Fruit fly (Drosophila melanogaster): ENCODE results near the gene Dph2.

Dph2 gene

dm6 chr3R:14879207-14879863 lies 14.4 kb downstream of the Dph2 start, which contains the start of gene CG3631 (continued):
- TF ChIP-seq slp2 (GFP tag; optimal IDR thresholded peaks at IDR 0.05), result peak; percentile 3
- TF ChIP-seq CG11504 (tag; optimal IDR thresholded peaks at IDR 0.05), result no peak
- no peak for TF ChIP-seq tll (GFP tag; optimal IDR thresholded peaks at IDR 0.05)
- TF ChIP-seq BtbVII (GFP tag; optimal IDR thresholded peaks at IDR 0.05), result no peak
- peak; percentile 32 for TF ChIP-seq Med (GFP tag)
- TF ChIP-seq Pdp1 (GFP tag; optimal IDR thresholded peaks at IDR 0.05), result peak in 1 of 2 experiments; percentile 81
- TF ChIP-seq sob (GFP tag; IDR thresholded peaks at IDR 0.05), result no peak
- no peak for TF ChIP-seq CG14050 (GFP tag; IDR thresholded peaks at IDR 0.05)
- TF ChIP-seq ara (GFP tag; IDR thresholded peaks at IDR 0.05), result no peak
- no peak for TF ChIP-seq CG18011 (GFP tag; optimal IDR thresholded peaks at IDR 0.05)
- TF ChIP-seq Max (GFP tag; optimal IDR thresholded peaks at IDR 0.05), result peak; percentile 53
- TF ChIP-seq trh (GFP tag; optimal IDR thresholded peaks at IDR 0.05), result no peak
- TF ChIP-seq MTF-1 (GFP tag; optimal IDR thresholded peaks at IDR 0.05; ENCODE audit: borderline replicate concordance), result no peak
- no peak for TF ChIP-seq CG4617 (GFP tag; optimal IDR thresholded peaks at IDR 0.05; ENCODE audit: borderline replicate concordance)
- TF ChIP-seq caup (GFP tag; optimal IDR thresholded peaks at IDR 0.05; ENCODE audit: severe bottlenecking), result no peak
- peak; percentile 98 for TF ChIP-seq E2f2 (GFP tag; IDR thresholded peaks at IDR 0.05)
- peak; percentile 44 for TF ChIP-seq stwl (tag; optimal IDR thresholded peaks at IDR 0.05)
- no peak for TF ChIP-seq kay (GFP tag; optimal IDR thresholded peaks at IDR 0.05)
- peak; percentile 30 for TF ChIP-seq CG2116 (GFP tag; optimal IDR thresholded peaks at IDR 0.05)
- TF ChIP-seq sens-2 (GFP tag; IDR thresholded peaks at IDR 0.05), result no peak
- peak; percentile 38 for TF ChIP-seq Elba2 (GFP tag; optimal IDR thresholded peaks at IDR 0.05)
- peak; percentile 25 for TF ChIP-seq BEAF-32 (GFP tag; optimal IDR thresholded peaks at IDR 0.05)

- peak in 1 of 2 experiments; percentile 25 for TF ChIP-seq Hr51 (GFP tag; optimal IDR thresholded peaks at IDR 0.05)
- TF ChIP-seq CG7556 (GFP tag; optimal IDR thresholded peaks at IDR 0.05), result peak; percentile 31
- peak; percentile 7 for TF ChIP-seq D19B (GFP tag; optimal IDR thresholded peaks at IDR 0.05)
- TF ChIP-seq Pdp1 (GFP tag; optimal IDR thresholded peaks at IDR 0.05), result peak; percentile 9 to 57
- peak; percentile 4 for TF ChIP-seq CG12769 (tag; optimal IDR thresholded peaks at IDR 0.05)
- TF ChIP-seq sens (GFP tag), result peak; percentile 63
- peak; percentile 23 for TF ChIP-seq zf30C (GFP tag; optimal IDR thresholded peaks at IDR 0.05)
- TF ChIP-seq fu2 (GFP tag; optimal IDR thresholded peaks at IDR 0.05), result no peak
- TF ChIP-seq CG3163 (GFP tag; optimal IDR thresholded peaks at IDR 0.05), result no peak
- TF ChIP-seq Sox100B (GFP tag; optimal IDR thresholded peaks at IDR 0.05), result no peak
- TF ChIP-seq CG10543 (GFP tag; optimal IDR thresholded peaks at IDR 0.05), result peak; percentile 16
- TF ChIP-seq gro (GFP tag; optimal IDR thresholded peaks at IDR 0.05), result peak; percentile 39
- 0 out of 2 replicates have a peak, but pooled peaks have one; percentile 23 for TF ChIP-seq Rfx (GFP tag; IDR thresholded peaks at IDR 0.05)
- TF ChIP-seq Doc2 (GFP tag; IDR thresholded peaks at IDR 0.05), result no peak
- no peak for TF ChIP-seq CG7786 (GFP tag; optimal IDR thresholded peaks at IDR 0.05)
- TF ChIP-seq Ptx1 (GFP tag; IDR thresholded peaks at IDR 0.05), result 0 out of 2 replicates have a peak, but pooled peaks have one; percentile 5
- TF ChIP-seq CG3281 (GFP tag; optimal IDR thresholded peaks at IDR 0.05), result peak; percentile 20
- TF ChIP-seq NfI (GFP tag; optimal IDR thresholded peaks at IDR 0.05), result peak; percentile 21
- TF ChIP-seq az2 (GFP tag; optimal IDR thresholded peaks at IDR 0.05), result no peak
- TF ChIP-seq CG10147 (GFP tag; optimal IDR thresholded peaks at IDR 0.05), result peak; percentile 34
- TF ChIP-seq CG18599 (GFP tag; optimal IDR thresholded peaks at IDR 0.05), result peak; percentile 66
- peak; percentile 54 for TF ChIP-seq CG2678 (tag; optimal IDR thresholded peaks at IDR 0.05)
- peak; percentile 17 for TF ChIP-seq CG15514 (GFP tag; optimal IDR thresholded peaks at IDR 0.05)
- TF ChIP-seq abd-A (tag; optimal IDR thresholded peaks at IDR 0.05), result peak; percentile 70
- TF ChIP-seq CG17359 (tag; optimal IDR thresholded peaks at IDR 0.05), result peak; percentile 31
- TF ChIP-seq Fer1 (GFP tag; optimal IDR thresholded peaks at IDR 0.05), result peak; percentile 38
- TF ChIP-seq CG9609 (GFP tag; optimal IDR thresholded peaks at IDR 0.05), result no peak
- no peak for TF ChIP-seq Max (GFP tag; optimal IDR thresholded peaks at IDR 0.05)
- peak; percentile 8 for TF ChIP-seq caup (GFP tag; optimal IDR thresholded peaks at IDR 0.05; ENCODE audit: severe bottlenecking)
Measured at dm6 chr3R:14878145-14878544, 15.6 kb downstream of the Dph2 start.

Data from whole organism, embryonic.